Worm (Caenorhabditis elegans) whole organism, late embryonic: ENCODE measurements around the gene grd-4.

Experiments used
- ahr-1 ChIP-seq: sonication (generic microtip); optimal IDR thresholded peaks from 2 replicates; lab custom pipeline; 2016; ENCODE audit warnings: missing genetic modification characterization, missing compliant biosample characterization
- ceh-31 ChIP-seq: sonication (generic microtip); optimal IDR thresholded peaks from 2 replicates; lab custom pipeline; 2016; ENCODE audit warnings: missing genetic modification characterization, missing compliant biosample characterization
- ceh-9 ChIP-seq: sonication (generic microtip); optimal IDR thresholded peaks from 2 replicates; lab custom pipeline; 2016; ENCODE audit warnings: mild to moderate bottlenecking, missing genetic modification characterization, inconsistent platforms, missing compliant biosample characterization
- che-1 ChIP-seq: sonication (generic microtip); optimal IDR thresholded peaks from 2 replicates; lab custom pipeline; 2016; ENCODE audit warnings: mild to moderate bottlenecking, missing genetic modification characterization, missing compliant biosample characterization
- elt-2 ChIP-seq: sonication (generic microtip); optimal IDR thresholded peaks from 2 replicates; lab custom pipeline; 2016; ENCODE audit warnings: missing genetic modification reagents, missing genetic modification characterization, missing compliant biosample characterization
- madf-2 ChIP-seq: sonication (generic microtip); optimal IDR thresholded peaks from 2 replicates; lab custom pipeline; 2017; ENCODE audit warnings: missing genetic modification characterization, missing compliant biosample characterization
- nhr-11 ChIP-seq: fragments of 150-350 bp; optimal IDR thresholded peaks from 2 replicates; lab custom pipeline; 2014; ENCODE audit warnings: missing biosample characterization, missing genetic modification characterization
- pag-3 ChIP-seq: sonication (generic microtip); optimal IDR thresholded peaks from 2 replicates; lab custom pipeline; 2016; ENCODE audit warnings: missing compliant biosample characterization, missing genetic modification characterization, borderline replicate concordance
- pha-4 ChIP-seq: fragments of 150-350 bp; optimal IDR thresholded peaks from 2 replicates; lab custom pipeline; 2018; ENCODE audit warnings: missing biosample characterization, missing genetic modification reagents, missing genetic modification characterization

- no peak for TF ChIP-seq ceh-31 (tag; lab: Kevin White, UChicago)
- no peak for TF ChIP-seq nhr-11 (tag; lab: Kevin White, UChicago)
- no peak for TF ChIP-seq pha-4
- TF ChIP-seq pag-3 (tag; lab: Kevin White, UChicago) = no peak
- TF ChIP-seq ahr-1 (tag; lab: Kevin White, UChicago) = no peak
- TF ChIP-seq che-1 (tag; lab: Kevin White, UChicago) = no peak
- TF ChIP-seq elt-2 (tag; lab: Kevin White, UChicago) = no peak
- no peak for TF ChIP-seq madf-2 (tag; lab: Kevin White, UChicago)
- TF ChIP-seq ceh-9 (tag; lab: Kevin White, UChicago) = no peak
Observed at ce11 chrX:8521614-8522013, 20.6 kb downstream of the grd-4 start, which contains the start of gene C03G5.14.
